Worm (Caenorhabditis elegans) whole organism, young adult: ENCODE results near the gene ZK938.1.
"Not testable (repeated sequence)": the region's sequence is repeated elsewhere in the genome, so short reads cannot be mapped to it uniquely, and the experiment has no call there.

ENCODE experiments used
- B0019.2 ChIP-seq: fragments of 200-800 bp; sonication (Bioruptor generic); conservative IDR thresholded peaks from 2 replicates; pipeline ENCODE4 v1.3.6; 2022; ENCODE audit warnings: missing genetic modification reagents, missing genetic modification characterization, missing compliant biosample characterization
- B0035.1 ChIP-seq: sonication (generic microtip); optimal IDR thresholded peaks from 2 replicates; lab custom pipeline; 2016; ENCODE audit warnings: missing genetic modification characterization, mild to moderate bottlenecking, missing compliant biosample characterization, missing genotype, missing genetic modification reagents
- F10E7.11 ChIP-seq: sonication (generic microtip); optimal IDR thresholded peaks from 2 replicates; lab custom pipeline; 2017; ENCODE audit warnings: mild to moderate bottlenecking, missing genetic modification characterization, moderate library complexity, missing compliant biosample characterization
- F23B12.7 ChIP-seq: sonication (generic microtip); optimal IDR thresholded peaks from 2 replicates; lab custom pipeline; 2017; ENCODE audit warnings: missing genetic modification characterization, mild to moderate bottlenecking, missing compliant biosample characterization, antibody characterized with exemption, moderate library complexity; ENCODE audit not compliant: insufficient read depth
- F33H1.4 ChIP-seq: fragments of 200-800 bp; sonication (Bioruptor generic); IDR thresholded peaks from 2 replicates; pipeline ENCODE4 v1.3.6; 2022; ENCODE audit warnings: missing genetic modification reagents, missing genetic modification characterization, missing compliant biosample characterization
- F37B4.10 ChIP-seq: fragments of 200-800 bp; sonication (Bioruptor generic); IDR thresholded peaks from 2 replicates; pipeline ENCODE4 v1.3.6; 2022; ENCODE audit warnings: missing genetic modification characterization, missing compliant biosample characterization
- F39B2.1 ChIP-seq: fragments of 200-800 bp; sonication (Bioruptor generic); IDR thresholded peaks from 2 replicates; pipeline ENCODE4 v1.3.6; 2022; ENCODE audit warnings: missing genetic modification reagents, missing genetic modification characterization, missing compliant biosample characterization
- F57C9.4 ChIP-seq: sonication (generic microtip); optimal IDR thresholded peaks from 2 replicates; lab custom pipeline; 2017; ENCODE audit warnings: mild to moderate bottlenecking, missing genetic modification characterization, missing compliant biosample characterization
- Y53G8AR.9 ChIP-seq: fragments of 200-800 bp; sonication (Bioruptor generic); conservative IDR thresholded peaks from 2 replicates; pipeline ENCODE4 v1.3.6; 2022; ENCODE audit warnings: missing genetic modification reagents, missing genetic modification characterization, missing compliant biosample characterization
- Y56A3A.18 ChIP-seq: fragments of 200-800 bp; sonication (Bioruptor generic); IDR thresholded peaks from 2 replicates; pipeline ENCODE4 v1.3.6; 2022; ENCODE audit warnings: missing genetic modification reagents, missing genetic modification characterization, missing compliant biosample characterization
- akir-1 ChIP-seq: fragments of 200-800 bp; sonication (Bioruptor generic); optimal IDR thresholded peaks from 2 replicates; lab custom pipeline; 2018; ENCODE audit warnings: mild to moderate bottlenecking, missing genetic modification characterization, moderate library complexity, missing compliant biosample characterization
- aptf-3 ChIP-seq: fragments of 200-800 bp; sonication (Bioruptor generic); IDR thresholded peaks from 2 replicates; pipeline ENCODE4 v1.3.6; 2022; ENCODE audit warnings: missing genetic modification characterization, missing compliant biosample characterization
- cebp-2 ChIP-seq: fragments of 200-800 bp; sonication (Bioruptor generic); IDR thresholded peaks from 2 replicates; pipeline ENCODE4 v1.3.6; 2022; ENCODE audit warnings: missing genetic modification characterization, missing compliant biosample characterization
- chd-7 ChIP-seq: sonication (generic microtip); optimal IDR thresholded peaks from 2 replicates; lab custom pipeline; 2016; ENCODE audit warnings: mild to moderate bottlenecking, missing genetic modification characterization, moderate library complexity, missing compliant biosample characterization
- dpff-1 ChIP-seq: sonication (generic microtip); optimal IDR thresholded peaks from 2 replicates; lab custom pipeline; 2017; ENCODE audit warnings: mild to moderate bottlenecking, missing genetic modification characterization, missing compliant biosample characterization
- dpl-1 ChIP-seq: fragments of 150-350 bp; optimal IDR thresholded peaks from 2 replicates; lab custom pipeline; 2014; ENCODE audit warnings: missing biosample characterization, missing genetic modification reagents, missing genetic modification characterization
- efl-1 ChIP-seq: fragments of 150-350 bp; optimal IDR thresholded peaks from 2 replicates; lab custom pipeline; 2014; ENCODE audit warnings: missing biosample characterization, missing genetic modification reagents, missing genetic modification characterization
- egl-18 ChIP-seq: fragments of 200-800 bp; sonication (Bioruptor generic); IDR thresholded peaks from 2 replicates; pipeline ENCODE4 v1.3.6; 2022; ENCODE audit warnings: missing genetic modification reagents, missing genetic modification characterization, missing compliant biosample characterization
- egl-44 ChIP-seq: fragments of 200-800 bp; sonication (Bioruptor generic); IDR thresholded peaks from 2 replicates; pipeline ENCODE4 v1.3.6; 2022; ENCODE audit warnings: missing genetic modification reagents, missing genetic modification characterization, missing compliant biosample characterization
- ets-4 ChIP-seq: fragments of 200-800 bp; sonication (Bioruptor generic); optimal IDR thresholded peaks from 2 replicates; lab custom pipeline; 2018; ENCODE audit warnings: mild to moderate bottlenecking, missing genetic modification characterization, missing compliant biosample characterization
- him-1 ChIP-seq: sonication (generic microtip); optimal IDR thresholded peaks from 2 replicates; lab custom pipeline; 2016; ENCODE audit warnings: missing genotype, missing genetic modification reagents, missing genetic modification characterization, missing compliant biosample characterization
- hmg-20 ChIP-seq: fragments of 200-800 bp; sonication (Bioruptor generic); IDR thresholded peaks from 2 replicates; pipeline ENCODE4 v1.3.6; 2022; ENCODE audit warnings: missing genetic modification reagents, missing genetic modification characterization, missing compliant biosample characterization
- lag-1 ChIP-seq: fragments of 200-800 bp; sonication (Bioruptor generic); IDR thresholded peaks from 2 replicates; pipeline ENCODE4 v1.3.6; 2022; ENCODE audit warnings: missing genetic modification reagents, missing genetic modification characterization, missing compliant biosample characterization
- let-526 ChIP-seq: fragments of 200-800 bp; sonication (Bioruptor generic); IDR thresholded peaks from 2 replicates; pipeline ENCODE4 v1.3.6; 2022; ENCODE audit warnings: missing genetic modification reagents, missing genetic modification characterization, missing compliant biosample characterization
- lin-26 ChIP-seq: fragments of 200-800 bp; sonication (Bioruptor generic); IDR thresholded peaks from 2 replicates; pipeline ENCODE4 v1.3.6; 2022; ENCODE audit warnings: missing genetic modification reagents, missing genetic modification characterization, missing compliant biosample characterization
- lin-35 ChIP-seq, 3 experiments: fragments of 150-350 bp in 2 of 3; sonication (generic microtip) in 1 of 3; optimal IDR thresholded peaks; 2 replicates each; lab custom pipeline; 2014 to 2018; ENCODE audit warnings: missing biosample characterization in 3 of 3, missing genetic modification characterization in 3 of 3, missing genetic modification reagents in 3 of 3
- lin-54 ChIP-seq: fragments of 200-800 bp; sonication (Bioruptor generic); optimal IDR thresholded peaks from 2 replicates; lab custom pipeline; 2018; ENCODE audit warnings: mild to moderate bottlenecking, missing genetic modification characterization, missing compliant biosample characterization
- lsl-1 ChIP-seq: fragments of 200-800 bp; sonication (Bioruptor generic); optimal IDR thresholded peaks from 2 replicates; lab custom pipeline; 2018; ENCODE audit warnings: mild to moderate bottlenecking, missing genetic modification characterization, moderate library complexity, missing compliant biosample characterization
- madf-8 ChIP-seq: fragments of 200-800 bp; sonication (Bioruptor generic); conservative IDR thresholded peaks from 2 replicates; pipeline ENCODE4 v1.3.6; 2022; ENCODE audit warnings: missing genetic modification reagents, missing genetic modification characterization, missing compliant biosample characterization
- nfya-2 ChIP-seq: fragments of 200-800 bp; sonication (Bioruptor generic); IDR thresholded peaks from 2 replicates; pipeline ENCODE4 v1.3.6; 2022; ENCODE audit warnings: missing genetic modification reagents, missing genetic modification characterization, missing compliant biosample characterization
- nhr-90 ChIP-seq: sonication (generic microtip); optimal IDR thresholded peaks from 2 replicates; lab custom pipeline; 2016; ENCODE audit warnings: missing genotype, mild to moderate bottlenecking, missing genetic modification characterization, missing compliant biosample characterization
- sea-2 ChIP-seq: fragments of 200-800 bp; sonication (Bioruptor generic); IDR thresholded peaks from 2 replicates; pipeline ENCODE4 v1.3.6; 2022; ENCODE audit warnings: missing genetic modification characterization, missing compliant biosample characterization
- somi-1 ChIP-seq: fragments of 200-800 bp; sonication (Bioruptor generic); optimal IDR thresholded peaks from 2 replicates; lab custom pipeline; 2018; ENCODE audit warnings: mild to moderate bottlenecking, missing genetic modification characterization, missing compliant biosample characterization
- ztf-26 ChIP-seq: sonication (generic microtip); optimal IDR thresholded peaks from 2 replicates; lab custom pipeline; 2017; ENCODE audit warnings: missing genetic modification characterization, missing compliant biosample characterization
- ztf-28 ChIP-seq: fragments of 200-800 bp; sonication (Bioruptor generic); IDR thresholded peaks from 2 replicates; pipeline ENCODE4 v1.3.6; 2022; ENCODE audit warnings: missing genetic modification reagents, missing genetic modification characterization, missing compliant biosample characterization

Gene ZK938.1

DNA sequence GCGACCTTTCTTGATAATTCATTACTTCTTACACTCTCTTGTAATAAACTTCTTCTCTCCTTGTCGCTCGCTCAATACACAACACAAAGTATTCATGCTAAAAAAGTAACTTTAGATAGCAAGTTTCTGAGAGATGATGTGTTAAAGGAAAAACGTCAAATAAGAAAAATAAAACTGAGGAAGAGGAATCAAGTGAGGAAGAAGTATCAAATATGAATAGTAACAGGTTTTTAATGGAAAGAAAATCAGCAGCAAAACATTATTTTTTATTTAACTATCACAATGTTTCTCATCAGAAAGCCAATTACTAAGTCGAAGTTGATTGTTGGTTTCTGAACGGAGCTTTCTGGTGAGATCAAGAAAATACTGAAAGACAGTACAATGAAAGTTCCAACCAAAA, 37.2 kb downstream of the ZK938.1 start, which contains the start of gene chil-1:
TSS of gene chil-1 (minus strand) at position 101 of the 400 bp plus-strand sequence.
- TF ChIP-seq Y53G8AR.9 (GFP tag; lab: Robert Waterston, UW); efl-1; lin-35 (GFP tag; optimal IDR thresholded peaks at IDR 0.05; lab: Kevin White, UChicago): not testable (repeated sequence)

- TF ChIP-seq F39B2.1 (no peak), lin-35 (GFP tag; optimal IDR thresholded peaks at IDR 0.05; lab: Kevin White, UChicago) (no peak), B0019.2 (GFP tag; lab: Robert Waterston, UW) (no peak), him-1 (no peak), ztf-28 (GFP tag; lab: Robert Waterston, UW) (no peak), hmg-20 (GFP tag; lab: Robert Waterston, UW) (no peak), dpl-1 (GFP tag; lab: Kevin White, UChicago) (no peak), F10E7.11 (tag; lab: Kevin White, UChicago) (no peak), ets-4 (GFP tag; lab: Kevin White, UChicago) (no peak)
- TF ChIP-seq, all 124 proteins: peak for 0
Measured at ce11 chrII:9868207-9868606, 39.0 kb downstream of the ZK938.1 start.

- TF ChIP-seq chd-7 (tag; lab: Kevin White, UChicago) (no peak), F57C9.4 (tag; lab: Kevin White, UChicago) (no peak), dpff-1 (tag; lab: Kevin White, UChicago) (no peak), egl-18 (GFP tag; lab: Robert Waterston, UW) (no peak), egl-44 (GFP tag; lab: Robert Waterston, UW) (no peak), F23B12.7 (tag; lab: Kevin White, UChicago) (no peak), F33H1.4 (GFP tag; lab: Robert Waterston, UW) (no peak), aptf-3 (GFP tag; lab: Robert Waterston, UW) (no peak), lin-35 (GFP tag; optimal IDR thresholded peaks at IDR 0.05; lab: Kevin White, UChicago) (no peak), somi-1 (no peak), lsl-1 (no peak), nfya-2 (GFP tag; lab: Robert Waterston, UW) (no peak), F37B4.10 (no peak), akir-1 (no peak), Y56A3A.18 (GFP tag; lab: Robert Waterston, UW) (no peak)
Measured at ce11 chrII:9868698-9869097, 39.5 kb downstream of the ZK938.1 start, which contains the start of gene old-1. TSS of gene old-1 (minus strand) at chrII:9868747.

- no peak for TF ChIP-seq Y53G8AR.9 (GFP tag; lab: Robert Waterston, UW)
Measured at ce11 chrII:9871061-9871460, 41.9 kb downstream of the ZK938.1 start, which contains the start of gene chil-7. TSS of gene chil-7 (minus strand) at chrII:9871172.

DNA sequence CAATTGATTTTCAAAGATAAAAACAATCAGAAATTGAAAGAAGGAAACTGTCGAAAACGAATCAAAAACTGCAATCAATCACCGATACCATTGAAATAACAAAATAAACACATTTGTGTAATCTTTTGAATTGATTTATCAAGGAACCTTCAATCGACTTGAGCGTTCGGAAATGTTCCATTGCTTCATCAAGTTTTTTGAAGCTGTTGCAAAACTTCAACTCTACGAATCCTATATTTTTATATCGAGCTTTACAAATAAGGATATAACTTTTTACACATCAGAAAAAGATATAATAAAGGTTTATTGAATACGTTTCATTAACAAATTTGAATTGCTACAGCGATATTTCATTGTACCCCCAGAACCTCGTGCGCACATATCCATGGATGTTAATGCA, 43.8 kb downstream of the ZK938.1 start, which contains the start of gene chil-8:
TSS of gene chil-8 (minus strand) at position 101 of the 400 bp plus-strand sequence.
- TF ChIP-seq let-526 (GFP tag; lab: Robert Waterston, UW), result no peak
- TF ChIP-seq B0035.1 (tag; lab: Kevin White, UChicago), result no peak
- no peak for TF ChIP-seq dpl-1 (GFP tag; lab: Kevin White, UChicago)
- no peak for TF ChIP-seq nhr-90 (tag; lab: Kevin White, UChicago)
- no peak for TF ChIP-seq cebp-2 (GFP tag; lab: Robert Waterston, UW)
- no peak for TF ChIP-seq lin-54
- no peak for TF ChIP-seq madf-8 (GFP tag; lab: Robert Waterston, UW)
- no peak for TF ChIP-seq F37B4.10
- no peak for TF ChIP-seq sea-2 (GFP tag; lab: Robert Waterston, UW)
- no peak for TF ChIP-seq lag-1 (GFP tag; lab: Robert Waterston, UW)
- no peak for TF ChIP-seq lin-26
- TF ChIP-seq ztf-26, result no peak
